Fruit fly (Drosophila melanogaster): ENCODE measurements around the gene Sems.
A peak's percentile ranks its signal among the peaks of the same experiment; 100 is the strongest.

Gene Sems

DNA sequence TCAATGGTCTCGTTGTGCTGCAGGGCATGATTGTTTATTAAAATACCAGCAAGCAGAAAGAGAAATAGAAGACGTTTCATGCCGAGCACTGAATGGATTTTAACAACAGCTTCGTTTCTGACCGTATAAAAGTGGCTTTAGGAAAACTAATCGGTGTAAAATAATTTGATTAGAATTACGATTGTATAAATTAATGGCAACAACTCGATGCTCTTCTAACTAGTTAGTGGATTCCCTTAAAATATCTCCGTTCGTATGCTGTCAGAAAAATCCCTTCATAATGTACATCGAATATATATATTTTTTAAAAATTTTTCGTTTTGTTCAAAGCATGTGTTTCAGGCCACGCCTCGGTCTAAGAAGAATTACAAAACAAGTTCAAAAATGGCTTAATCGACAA, at the start of gene Sems, which contains the start of gene CG10588:
Gene Sems, minus strand, starts transcription at position 101 of the 400 bp plus-strand sequence.
Gene CG10588, plus strand, starts transcription at position 285 of the 400 bp plus-strand sequence.
- TF ChIP-seq Sp1 (GFP tag; optimal IDR thresholded peaks at IDR 0.05), result no peak
- no peak for TF ChIP-seq Myc (optimal IDR thresholded peaks at IDR 0.05)
- no peak for TF ChIP-seq Rel (GFP tag; optimal IDR thresholded peaks at IDR 0.05)
- TF ChIP-seq Rel (tag; optimal IDR thresholded peaks at IDR 0.05), result no peak
- TF ChIP-seq dsf (GFP tag; optimal IDR thresholded peaks at IDR 0.05; ENCODE audit: borderline replicate concordance), result no peak
- TF ChIP-seq h (GFP tag; optimal IDR thresholded peaks at IDR 0.05), result no peak
- no peak for TF ChIP-seq Dif (GFP tag; optimal IDR thresholded peaks at IDR 0.05; ENCODE audit: partially characterized antibody)
- TF ChIP-seq Jra (GFP tag; optimal IDR thresholded peaks at IDR 0.05), result no peak
- TF ChIP-seq rgr (GFP tag; optimal IDR thresholded peaks at IDR 0.05), result no peak
- no peak for TF ChIP-seq N (GFP tag; optimal IDR thresholded peaks at IDR 0.05)
- TF ChIP-seq sv (GFP tag; optimal IDR thresholded peaks at IDR 0.05), result no peak
- no peak for TF ChIP-seq Hnf4 (GFP tag; optimal IDR thresholded peaks at IDR 0.05)
- TF ChIP-seq Hr83 (GFP tag; optimal IDR thresholded peaks at IDR 0.05; ENCODE audit: poor library complexity, severe bottlenecking), result no peak
- TF ChIP-seq psq (GFP tag; optimal IDR thresholded peaks at IDR 0.05), result no peak
- no peak for TF ChIP-seq Hr78 (GFP tag; optimal IDR thresholded peaks at IDR 0.05)
- TF ChIP-seq GATAd (GFP tag; optimal IDR thresholded peaks at IDR 0.05), result no peak
- TF ChIP-seq Dfd (GFP tag; optimal IDR thresholded peaks at IDR 0.05), result no peak
- no peak for TF ChIP-seq OdsH (GFP tag; optimal IDR thresholded peaks at IDR 0.05)
- no peak for TF ChIP-seq CG32264 (GFP tag; optimal IDR thresholded peaks at IDR 0.05)

DNA sequence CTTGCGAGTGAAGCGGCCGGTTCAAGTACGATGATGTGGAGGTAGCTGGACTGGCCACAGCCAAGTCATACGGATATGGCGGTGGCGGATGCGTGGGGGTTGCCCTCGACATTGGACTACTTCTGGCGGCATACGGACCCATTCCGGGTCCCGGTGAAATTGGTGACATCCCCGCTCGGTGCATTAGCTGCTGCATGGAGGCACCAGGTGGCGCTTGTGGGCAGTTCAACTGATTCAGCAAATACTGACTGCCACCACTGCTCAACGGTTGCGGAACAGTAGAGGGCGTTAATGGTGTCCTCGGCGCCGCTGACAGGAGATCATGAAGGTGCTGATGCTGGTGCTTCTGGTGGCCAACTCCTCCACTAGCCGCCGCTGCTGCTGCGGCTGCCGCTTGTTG, 43.1 kb upstream of the Sems start:
- TF ChIP-seq usp (GFP tag; optimal IDR thresholded peaks at IDR 0.05) (no peak), Dfd (GFP tag; optimal IDR thresholded peaks at IDR 0.05) (no peak), Hnf4 (GFP tag; optimal IDR thresholded peaks at IDR 0.05) (no peak), Mio (GFP tag; optimal IDR thresholded peaks at IDR 0.05) (no peak), OdsH (GFP tag; optimal IDR thresholded peaks at IDR 0.05) (no peak), Hr83 (GFP tag; optimal IDR thresholded peaks at IDR 0.05; ENCODE audit: poor library complexity, severe bottlenecking) (no peak), sage (GFP tag; optimal IDR thresholded peaks at IDR 0.05) (no peak), N (GFP tag; optimal IDR thresholded peaks at IDR 0.05) (no peak), dl (GFP tag; optimal IDR thresholded peaks at IDR 0.05; ENCODE audit: insufficient read depth in 1 of 2, partially characterized antibody in 2 of 2) (no peak), Myc (optimal IDR thresholded peaks at IDR 0.05) (no peak)

DNA sequence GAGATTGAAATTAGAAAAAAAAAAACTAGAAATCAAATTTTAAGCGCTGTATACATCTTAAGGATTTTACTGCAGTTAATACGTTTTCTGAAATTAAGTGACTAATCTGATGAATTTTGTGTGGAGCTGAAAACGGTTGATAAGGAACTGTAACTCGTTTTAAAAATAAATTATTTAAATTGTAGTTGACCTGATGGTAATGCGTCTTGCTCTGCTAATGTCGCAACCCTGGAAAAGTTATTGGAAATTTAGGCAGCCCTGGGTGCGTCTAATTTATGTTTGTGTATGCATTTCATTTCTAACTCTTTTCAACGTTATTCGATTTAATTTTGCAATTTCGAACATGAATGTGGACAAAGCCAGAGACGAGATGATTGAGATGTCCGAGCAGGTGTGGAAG, 34.8 kb upstream of the Sems start, which contains the start of gene CG12984:
Gene CG12984, plus strand, starts transcription at position 301 of the 400 bp plus-strand sequence.
- no peak for TF ChIP-seq foxo (GFP tag; optimal IDR thresholded peaks at IDR 0.05)
- TF ChIP-seq Hr78 (GFP tag; optimal IDR thresholded peaks at IDR 0.05), result no peak
- no peak for TF ChIP-seq dsf (GFP tag; optimal IDR thresholded peaks at IDR 0.05; ENCODE audit: borderline replicate concordance)
- no peak for TF ChIP-seq Sp1 (GFP tag; optimal IDR thresholded peaks at IDR 0.05)
- TF ChIP-seq CG32264 (GFP tag; optimal IDR thresholded peaks at IDR 0.05), result no peak
- TF ChIP-seq brk (GFP tag; optimal IDR thresholded peaks at IDR 0.05), result no peak
- TF ChIP-seq fru (GFP tag; optimal IDR thresholded peaks at IDR 0.05), result no peak
- no peak for TF ChIP-seq usp (GFP tag; optimal IDR thresholded peaks at IDR 0.05)
- no peak for TF ChIP-seq sv (GFP tag; optimal IDR thresholded peaks at IDR 0.05)
- TF ChIP-seq lola (GFP tag; optimal IDR thresholded peaks at IDR 0.05), result no peak
- TF ChIP-seq woc (GFP tag; optimal IDR thresholded peaks at IDR 0.05), result no peak
- TF ChIP-seq Hr83 (GFP tag; optimal IDR thresholded peaks at IDR 0.05; ENCODE audit: poor library complexity, severe bottlenecking), result no peak
- TF ChIP-seq h (GFP tag; optimal IDR thresholded peaks at IDR 0.05), result no peak
- no peak for TF ChIP-seq Vsx2 (GFP tag; optimal IDR thresholded peaks at IDR 0.05; ENCODE audit: partially characterized antibody)
- no peak for TF ChIP-seq pan (optimal IDR thresholded peaks at IDR 0.05)
- TF ChIP-seq ey (GFP tag; optimal IDR thresholded peaks at IDR 0.05), result no peak
- no peak for TF ChIP-seq Myc (optimal IDR thresholded peaks at IDR 0.05)

DNA sequence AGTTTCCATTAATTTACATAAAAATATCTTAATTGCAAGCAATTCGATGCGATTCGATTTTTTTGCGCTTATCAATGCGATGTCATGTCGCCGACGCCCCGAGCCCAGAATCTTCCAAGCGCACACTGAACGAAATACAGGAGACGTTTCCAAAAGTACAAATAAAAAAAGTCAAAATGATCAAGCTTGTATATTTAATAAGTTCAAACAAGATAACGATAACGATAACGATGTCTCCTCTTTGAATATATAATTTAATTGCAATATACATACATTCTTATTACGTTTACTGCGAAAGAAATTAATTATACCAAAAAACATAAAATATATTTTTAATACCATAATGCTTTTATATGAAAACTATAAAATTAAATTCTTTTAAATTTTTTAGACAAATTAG, 33.7 kb upstream of the Sems start:
- TF ChIP-seq HLH106 (tag; optimal IDR thresholded peaks at IDR 0.05), result peak; percentile 44
- no peak for TF ChIP-seq Vsx2 (GFP tag; optimal IDR thresholded peaks at IDR 0.05; ENCODE audit: partially characterized antibody)
- no peak for TF ChIP-seq CG32264 (GFP tag; optimal IDR thresholded peaks at IDR 0.05)
- no peak for TF ChIP-seq br (GFP tag; optimal IDR thresholded peaks at IDR 0.05)
- peak; percentile 49 for TF ChIP-seq Sp1 (GFP tag; optimal IDR thresholded peaks at IDR 0.05)
- TF ChIP-seq foxo (GFP tag; optimal IDR thresholded peaks at IDR 0.05), result peak in 1 of 2 experiments; percentile 42
- peak; percentile 47 for TF ChIP-seq rgr (GFP tag; optimal IDR thresholded peaks at IDR 0.05)
- TF ChIP-seq brk (GFP tag; optimal IDR thresholded peaks at IDR 0.05), result peak; percentile 9
- peak; percentile 42 for TF ChIP-seq psq (GFP tag; optimal IDR thresholded peaks at IDR 0.05)
- peak; percentile 38 for TF ChIP-seq OdsH (GFP tag; optimal IDR thresholded peaks at IDR 0.05)
